Worm (Caenorhabditis elegans) whole organism, L1 larva: ENCODE data around the gene str-64.
A peak's percentile ranks its signal among the peaks of the same experiment; 100 is the strongest.

ENCODE experiments used
- C34B4.2 ChIP-seq: sonication (generic microtip); optimal IDR thresholded peaks from 2 replicates; lab custom pipeline; 2017; ENCODE audit warnings: mild to moderate bottlenecking, missing genetic modification characterization, missing compliant biosample characterization
- Y116A8C.19 ChIP-seq: sonication (generic microtip); optimal IDR thresholded peaks from 2 replicates; lab custom pipeline; 2016; ENCODE audit warnings: missing compliant biosample characterization, missing genetic modification characterization, borderline replicate concordance
- blmp-1 ChIP-seq: fragments of 150-350 bp; optimal IDR thresholded peaks from 2 replicates; lab custom pipeline; 2014; ENCODE audit warnings: missing biosample characterization, missing genetic modification characterization
- ceh-90 ChIP-seq: sonication (generic microtip); optimal IDR thresholded peaks from 2 replicates; lab custom pipeline; 2016; ENCODE audit warnings: missing genetic modification characterization, missing compliant biosample characterization
- efl-1 ChIP-seq, 4 experiments: fragments of 150-350 bp; optimal IDR thresholded peaks in 3 of 4; peaks in 1 of 4; 1 replicate in 1 of 4; 2 replicates in 3 of 4; lab custom pipeline; 2014; ENCODE audit warnings: missing biosample characterization in 2 of 4, missing genetic modification characterization in 2 of 4, missing genetic modification reagents in 2 of 4
- egl-27 ChIP-seq, 2 experiments: fragments of 150-350 bp in 1 of 2; sonication (generic microtip); optimal IDR thresholded peaks; 3 replicates each; lab custom pipeline; 2017 to 2018; ENCODE audit warnings: missing biosample characterization in 2 of 2, missing genetic modification characterization in 2 of 2, missing genetic modification reagents in 2 of 2
- fkh-10 ChIP-seq: sonication (generic microtip); optimal IDR thresholded peaks from 2 replicates; lab custom pipeline; 2017; ENCODE audit warnings: missing biosample characterization, missing genetic modification reagents, missing genetic modification characterization
- irx-1 ChIP-seq: sonication (generic microtip); optimal IDR thresholded peaks from 2 replicates; lab custom pipeline; 2016; ENCODE audit warnings: missing genetic modification characterization, missing compliant biosample characterization
- isw-1 ChIP-seq: fragments of 200-800 bp; sonication (Bioruptor generic); IDR thresholded peaks from 2 replicates; pipeline ENCODE4 v1.3.6; 2022; ENCODE audit warnings: missing genetic modification characterization, missing compliant biosample characterization
- lin-13 ChIP-seq: fragments of 150-350 bp; optimal IDR thresholded peaks from 2 replicates; lab custom pipeline; 2014; ENCODE audit warnings: missing biosample characterization, missing genetic modification reagents, missing genetic modification characterization
- lin-14 ChIP-seq: fragments of 200-800 bp; sonication (Bioruptor generic); optimal IDR thresholded peaks from 2 replicates; lab custom pipeline; 2018; ENCODE audit warnings: mild to moderate bottlenecking, missing genetic modification characterization, moderate library complexity, missing compliant biosample characterization
- lin-15B ChIP-seq: fragments of 150-350 bp; sonication (generic microtip); optimal IDR thresholded peaks from 3 replicates; lab custom pipeline; 2014; ENCODE audit warnings: missing biosample characterization, missing genetic modification characterization
- lin-35 ChIP-seq, 2 experiments: fragments of 150-350 bp; optimal IDR thresholded peaks; 2 replicates each; lab custom pipeline; 2014; ENCODE audit warnings: missing biosample characterization in 2 of 2, missing genetic modification characterization in 2 of 2, missing genetic modification reagents in 2 of 2
- lsy-2 ChIP-seq, 2 experiments: fragments of 150-350 bp; optimal IDR thresholded peaks; 2 replicates each; lab custom pipeline; 2014; ENCODE audit warnings: missing biosample characterization in 2 of 2, missing genetic modification characterization in 2 of 2
- nhr-19 ChIP-seq: fragments of 200-800 bp; sonication (Bioruptor generic); conservative IDR thresholded peaks from 2 replicates; pipeline ENCODE4 v1.3.6; 2022; ENCODE audit warnings: missing genetic modification characterization, missing compliant biosample characterization
- nhr-28 ChIP-seq: fragments of 150-350 bp; optimal IDR thresholded peaks from 2 replicates; lab custom pipeline; 2014; ENCODE audit warnings: missing biosample characterization, missing genetic modification characterization
- nhr-71 ChIP-seq: sonication (generic microtip); optimal IDR thresholded peaks from 2 replicates; lab custom pipeline; 2016; ENCODE audit warnings: mild to moderate bottlenecking, missing genetic modification characterization, moderate library complexity, missing compliant biosample characterization
- nhr-76 ChIP-seq: sonication (generic microtip); optimal IDR thresholded peaks from 2 replicates; lab custom pipeline; 2017; ENCODE audit warnings: missing biosample characterization, missing genetic modification characterization
- nhr-77 ChIP-seq: fragments of 150-350 bp; optimal IDR thresholded peaks from 2 replicates; lab custom pipeline; 2014; ENCODE audit warnings: missing biosample characterization, missing genetic modification characterization
- nhr-90 ChIP-seq: sonication (generic microtip); optimal IDR thresholded peaks from 2 replicates; lab custom pipeline; 2016; ENCODE audit warnings: mild to moderate bottlenecking, missing genetic modification characterization, missing compliant biosample characterization; ENCODE audit not compliant: poor library complexity
- pax-3 ChIP-seq: fragments of 200-800 bp; sonication (Bioruptor generic); optimal IDR thresholded peaks from 2 replicates; lab custom pipeline; 2018; ENCODE audit warnings: mild to moderate bottlenecking, missing genetic modification characterization, moderate library complexity, missing compliant biosample characterization
- pqm-1 ChIP-seq: sonication (generic microtip); optimal IDR thresholded peaks from 3 replicates; lab custom pipeline; 2017; ENCODE audit warnings: missing biosample characterization, missing genetic modification characterization
- rnt-1 ChIP-seq: sonication (generic microtip); optimal IDR thresholded peaks from 2 replicates; lab custom pipeline; 2016; ENCODE audit warnings: mild to moderate bottlenecking, missing genetic modification characterization, moderate library complexity, missing compliant biosample characterization
- skn-1 ChIP-seq: fragments of 150-350 bp; optimal IDR thresholded peaks from 2 replicates; lab custom pipeline; 2014; ENCODE audit warnings: missing biosample characterization, missing genetic modification characterization
- snpc-4 ChIP-seq: fragments of 150-350 bp; optimal IDR thresholded peaks from 2 replicates; lab custom pipeline; 2014; ENCODE audit warnings: missing biosample characterization, missing genetic modification characterization
- sptf-1 ChIP-seq: fragments of 150-350 bp; optimal IDR thresholded peaks from 2 replicates; lab custom pipeline; 2014; ENCODE audit warnings: missing biosample characterization, missing genetic modification characterization
- sup-37 ChIP-seq: fragments of 200-800 bp; sonication (Bioruptor generic); optimal IDR thresholded peaks from 2 replicates; lab custom pipeline; 2018; ENCODE audit warnings: mild to moderate bottlenecking, missing genetic modification characterization, missing compliant biosample characterization
- swsn-7 ChIP-seq: sonication (generic microtip); optimal IDR thresholded peaks from 2 replicates; lab custom pipeline; 2016; ENCODE audit warnings: missing genetic modification characterization, missing compliant biosample characterization
- tbx-2 ChIP-seq: sonication (generic microtip); optimal IDR thresholded peaks from 2 replicates; lab custom pipeline; 2016; ENCODE audit warnings: missing genetic modification characterization, missing compliant biosample characterization
- tlp-1 ChIP-seq: fragments of 150-350 bp; optimal IDR thresholded peaks from 2 replicates; lab custom pipeline; 2014; ENCODE audit warnings: missing biosample characterization, missing genetic modification characterization
- unc-62 ChIP-seq: fragments of 150-350 bp; optimal IDR thresholded peaks from 2 replicates; lab custom pipeline; 2014; ENCODE audit warnings: missing biosample characterization, missing genetic modification reagents, missing genetic modification characterization
- unc-86 ChIP-seq: sonication (generic microtip); optimal IDR thresholded peaks from 2 replicates; lab custom pipeline; 2016; ENCODE audit warnings: missing genetic modification characterization, missing compliant biosample characterization
- unc-98 ChIP-seq: fragments of 200-800 bp; sonication (Bioruptor generic); IDR thresholded peaks from 2 replicates; pipeline ENCODE4 v1.3.6; 2022; ENCODE audit warnings: missing genetic modification characterization, missing compliant biosample characterization
- ztf-4 ChIP-seq: fragments of 150-350 bp; optimal IDR thresholded peaks from 2 replicates; lab custom pipeline; 2014; ENCODE audit warnings: missing biosample characterization, missing genetic modification characterization

Gene str-64

ce11 chrV:3278101-3278639 is 4.9 kb upstream of the str-64 start, which contains the start of gene fbxa-64 (continued):
- TF ChIP-seq lsy-2 (tag; optimal IDR thresholded peaks at IDR 0.05; lab: Kevin White, UChicago): peak in 1 of 2 experiments; percentile 2

- TF ChIP-seq lin-35 (GFP tag; optimal IDR thresholded peaks at IDR 0.05; lab: Kevin White, UChicago) (no peak), rnt-1 (tag; lab: Kevin White, UChicago) (peak; percentile 65), snpc-4 (tag; lab: Kevin White, UChicago) (no peak), nhr-71 (tag; lab: Kevin White, UChicago) (peak; percentile 35), unc-98 (no peak), lin-14 (peak; percentile 53)
- TF ChIP-seq, all 84 proteins: peak for 3
These were observed 3.9 kb upstream of the str-64 start for ce11 chrV:3279138-3279537.

- TF ChIP-seq skn-1 (tag; lab: Kevin White, UChicago) (no peak), efl-1 (optimal IDR thresholded peaks at IDR 0.05; lab: Kevin White, UChicago) (no peak), efl-1 (GFP tag; optimal IDR thresholded peaks at IDR 0.05 in 1 of 2; lab: Kevin White, UChicago) (peak in 1 of 2 experiments; percentile 53), unc-62 (no peak), nhr-19 (GFP tag; lab: Robert Waterston, UW) (peak; percentile 14; the same call in 1 of the 2 replicates), irx-1 (tag; lab: Kevin White, UChicago) (no peak), fkh-10 (GFP tag; lab: Kevin White, UChicago) (no peak), pqm-1 (tag; lab: Kevin White, UChicago) (no peak), sptf-1 (tag; lab: Kevin White, UChicago) (no peak), lin-14 (peak; percentile 42), rnt-1 (tag; lab: Kevin White, UChicago) (peak; percentile 44), nhr-71 (tag; lab: Kevin White, UChicago) (peak; percentile 56), C34B4.2 (tag; lab: Kevin White, UChicago) (no peak), tlp-1 (tag; lab: Kevin White, UChicago) (no peak), blmp-1 (tag; lab: Kevin White, UChicago) (no peak), pax-3 (tag; lab: Kevin White, UChicago) (no peak), ceh-90 (tag; lab: Kevin White, UChicago) (no peak), nhr-90 (tag; lab: Kevin White, UChicago) (no peak), egl-27 (tag; optimal IDR thresholded peaks at IDR 0.05; lab: Kevin White, UChicago) (no peak), isw-1 (no peak), sup-37 (GFP tag; lab: Kevin White, UChicago) (no peak)
These were observed 3.0 kb upstream of the str-64 start, which contains the start of gene T28A11.2 for ce11 chrV:3280009-3280408. T28A11.2 (plus strand) TSS chrV:3280379.

- TF ChIP-seq rnt-1 (tag; lab: Kevin White, UChicago): peak; percentile 16
- TF ChIP-seq snpc-4 (tag; lab: Kevin White, UChicago): no peak
- TF ChIP-seq, all 84 proteins: peak for 1
These were observed 1.5 kb upstream of the str-64 start, which contains the start of gene T28A11.25 for ce11 chrV:3281523-3281922. T28A11.25 (plus strand) TSS chrV:3281823.

- TF ChIP-seq ceh-90 (tag; lab: Kevin White, UChicago) (no peak), ztf-4 (no peak), Y116A8C.19 (tag; lab: Kevin White, UChicago) (no peak), lsy-2 (tag; optimal IDR thresholded peaks at IDR 0.05; lab: Kevin White, UChicago) (no peak), lin-13 (no peak), pqm-1 (tag; lab: Kevin White, UChicago) (no peak), fkh-10 (GFP tag; lab: Kevin White, UChicago) (no peak), tbx-2 (tag; lab: Kevin White, UChicago) (no peak)
These were observed 1.6 kb downstream of the str-64 start, which contains the start of gene F35F10.5 for ce11 chrV:3284629-3285028. F35F10.5 (plus strand) TSS chrV:3284929.

- TF ChIP-seq isw-1 (no peak), nhr-76 (tag; lab: Kevin White, UChicago) (no peak), swsn-7 (tag; lab: Kevin White, UChicago) (no peak), nhr-28 (tag; lab: Kevin White, UChicago) (no peak), fkh-10 (GFP tag; lab: Kevin White, UChicago) (no peak), unc-86 (tag; lab: Kevin White, UChicago) (no peak), nhr-77 (tag; lab: Kevin White, UChicago) (no peak), unc-62 (no peak), lin-15B (tag; lab: Kevin White, UChicago) (no peak), snpc-4 (tag; lab: Kevin White, UChicago) (no peak), lsy-2 (tag; optimal IDR thresholded peaks at IDR 0.05; lab: Kevin White, UChicago) (no peak)
These were observed 4.3 kb downstream of the str-64 start, which contains the start of gene F35F10.7 for ce11 chrV:3287330-3287729. F35F10.7 (minus strand) TSS chrV:3287430.
